Fruit fly (Drosophila melanogaster): ENCODE data around the gene Roc1b.

- TF ChIP-seq CG8478 (optimal IDR thresholded peaks at IDR 0.05) (no peak), usp (GFP tag; optimal IDR thresholded peaks at IDR 0.05) (no peak)
These were observed 17.2 kb upstream of the Roc1b start for dm6 chr3L:340569-340968.

Data from whole organism.